Fruit fly (Drosophila melanogaster): ENCODE results near the gene CG46320.

Gene CG46320

dm6 chr3L:5654403-5654883 lies 9.5 kb upstream of the CG46320 start, which contains the start of gene lin-28 (continued):
- TF ChIP-seq Hmr (GFP tag; optimal IDR thresholded peaks at IDR 0.05) (peak; percentile 18), sens (GFP tag) (peak; percentile 60), prd (optimal IDR thresholded peaks at IDR 0.05) (no peak), prd (GFP tag; IDR thresholded peaks at IDR 0.05) (no peak), CG30403 (GFP tag; optimal IDR thresholded peaks at IDR 0.05) (no peak), Doc3 (GFP tag; IDR thresholded peaks at IDR 0.05; ENCODE audit: partially characterized antibody) (no peak), NC2α (GFP tag; optimal IDR thresholded peaks at IDR 0.05) (no peak), CG3726 (GFP tag; IDR thresholded peaks at IDR 0.05) (no peak; the same call in 2 of the 3 replicates), CG33213 (GFP tag; optimal IDR thresholded peaks at IDR 0.05) (no peak), insv (GFP tag; optimal IDR thresholded peaks at IDR 0.05) (peak in 1 of 2 experiments; percentile 69), CG4707 (GFP tag; optimal IDR thresholded peaks at IDR 0.05) (peak; percentile 24), sna (GFP tag; IDR thresholded peaks at IDR 0.05; ENCODE audit: partially characterized antibody) (peak; percentile 39; the same call in 1 of the 2 replicates), gcm2 (GFP tag; optimal IDR thresholded peaks at IDR 0.05) (peak; percentile 4), CG12236 (GFP tag; optimal IDR thresholded peaks at IDR 0.05) (no peak), CG11560 (tag; IDR thresholded peaks at IDR 0.05) (no peak), CG9437 (GFP tag; optimal IDR thresholded peaks at IDR 0.05) (no peak), chinmo (GFP tag; IDR thresholded peaks at IDR 0.05; ENCODE audit: partially characterized antibody) (peak; percentile 97), lbe (GFP tag; optimal IDR thresholded peaks at IDR 0.05) (no peak), CG14667 (GFP tag; IDR thresholded peaks at IDR 0.05) (no peak), CG7839 (tag; optimal IDR thresholded peaks at IDR 0.05) (no peak), jumu (GFP tag; optimal IDR thresholded peaks at IDR 0.05) (no peak), CG3995 (GFP tag; optimal IDR thresholded peaks at IDR 0.05) (no peak), CG16779 (GFP tag; IDR thresholded peaks at IDR 0.05) (no peak), ranshi (GFP tag; IDR thresholded peaks at IDR 0.05) (no peak; the same call in 1 of the 2 replicates), ato (GFP tag; IDR thresholded peaks at IDR 0.05; ENCODE audit: partially characterized antibody) (peak; percentile 24; the same call in 1 of the 2 replicates), CG6254 (GFP tag; optimal IDR thresholded peaks at IDR 0.05) (no peak), wdn (GFP tag; IDR thresholded peaks at IDR 0.05) (no peak), CG13775 (GFP tag; optimal IDR thresholded peaks at IDR 0.05) (no peak), tx (GFP tag; optimal IDR thresholded peaks at IDR 0.05) (peak; percentile 4), danr (GFP tag; IDR thresholded peaks at IDR 0.05) (no peak), hkb (optimal IDR thresholded peaks at IDR 0.05) (no peak), hkb (GFP tag; IDR thresholded peaks at IDR 0.05) (0 out of 2 replicates have a peak, but pooled peaks have one; percentile 36), CG15514 (GFP tag; optimal IDR thresholded peaks at IDR 0.05) (no peak), NfI (GFP tag; optimal IDR thresholded peaks at IDR 0.05) (no peak), CG12071 (GFP tag; optimal IDR thresholded peaks at IDR 0.05) (no peak), CHES-1-like (GFP tag; optimal IDR thresholded peaks at IDR 0.05) (peak; percentile 44), CG13624 (GFP tag; optimal IDR thresholded peaks at IDR 0.05) (peak; percentile 55), onecut (GFP tag; IDR thresholded peaks at IDR 0.05) (no peak), HLH4C (GFP tag; IDR thresholded peaks at IDR 0.05; ENCODE audit: partially characterized antibody) (peak; percentile 38; the same call in 1 of the 3 replicates), CG8388 (GFP tag; optimal IDR thresholded peaks at IDR 0.05) (no peak), slou (GFP tag; optimal IDR thresholded peaks at IDR 0.05) (no peak), tgo (GFP tag; IDR thresholded peaks at IDR 0.05) (no peak), Optix (GFP tag; IDR thresholded peaks at IDR 0.05) (no peak), CG11247 (GFP tag; IDR thresholded peaks at IDR 0.05) (no peak), shn (GFP tag; optimal IDR thresholded peaks at IDR 0.05) (no peak), CG10321 (GFP tag; IDR thresholded peaks at IDR 0.05) (no peak), Ets65A (GFP tag) (no peak), Sin3A (optimal IDR thresholded peaks at IDR 0.05) (no peak), Med (GFP tag) (peak; percentile 86), PHDP (tag; optimal IDR thresholded peaks at IDR 0.05) (no peak), Chrac-16 (GFP tag; optimal IDR thresholded peaks at IDR 0.05) (no peak), nmo (GFP tag; optimal IDR thresholded peaks at IDR 0.05) (no peak)
